Worm (Caenorhabditis elegans) whole organism, L3 larva: ENCODE measurements around the gene vab-1.

ENCODE experiments used
- R02D3.7 ChIP-seq: fragments of 150-350 bp; optimal IDR thresholded peaks from 2 replicates; lab custom pipeline; 2014; ENCODE audit warnings: missing biosample characterization, missing genetic modification characterization
- ZK546.5 ChIP-seq: sonication (generic microtip); optimal IDR thresholded peaks from 2 replicates; lab custom pipeline; 2017; ENCODE audit warnings: missing biosample characterization, missing genetic modification characterization
- aly-2 ChIP-seq: fragments of 150-350 bp; optimal IDR thresholded peaks from 2 replicates; lab custom pipeline; 2014; ENCODE audit warnings: missing biosample characterization, missing genetic modification characterization
- ama-1 ChIP-seq: fragments of 150-350 bp; optimal IDR thresholded peaks from 2 replicates; lab custom pipeline; 2018
- ceh-16 ChIP-seq: sonication (generic microtip); optimal IDR thresholded peaks from 2 replicates; lab custom pipeline; 2017; ENCODE audit warnings: missing biosample characterization, missing genetic modification characterization
- ceh-28 ChIP-seq: fragments of 150-350 bp; optimal IDR thresholded peaks from 2 replicates; lab custom pipeline; 2014; ENCODE audit warnings: missing biosample characterization, missing genetic modification reagents, missing genetic modification characterization
- ceh-82 ChIP-seq: fragments of 150-350 bp; optimal IDR thresholded peaks from 2 replicates; lab custom pipeline; 2014; ENCODE audit warnings: missing biosample characterization, missing genetic modification characterization
- ceh-9 ChIP-seq: sonication (generic microtip); optimal IDR thresholded peaks from 2 replicates; lab custom pipeline; 2018; ENCODE audit warnings: missing biosample characterization, missing genetic modification characterization
- daf-12 ChIP-seq: fragments of 150-350 bp; optimal IDR thresholded peaks from 2 replicates; lab custom pipeline; 2014; ENCODE audit warnings: missing biosample characterization, missing genetic modification reagents, missing genetic modification characterization
- egl-5 ChIP-seq: fragments of 150-350 bp; optimal IDR thresholded peaks from 2 replicates; lab custom pipeline; 2017; ENCODE audit warnings: missing biosample characterization, missing genetic modification reagents, missing genetic modification characterization, inconsistent platforms
- elt-1 ChIP-seq: fragments of 150-350 bp; optimal IDR thresholded peaks from 2 replicates; lab custom pipeline; 2014; ENCODE audit warnings: missing biosample characterization, missing genetic modification characterization
- elt-2 ChIP-seq: sonication (generic microtip); optimal IDR thresholded peaks from 2 replicates; lab custom pipeline; 2016; ENCODE audit warnings: missing genetic modification reagents, mild to moderate bottlenecking, missing genetic modification characterization, missing compliant biosample characterization
- elt-3 ChIP-seq, 3 experiments: fragments of 150-350 bp in 1 of 3; sonication (generic microtip) in 2 of 3; optimal IDR thresholded peaks; 2 replicates in 2 of 3; 4 replicates in 1 of 3; lab custom pipeline; 2014 to 2017; ENCODE audit warnings: missing biosample characterization in 3 of 3, missing genetic modification characterization in 3 of 3
- fkh-10 ChIP-seq: sonication (generic microtip); optimal IDR thresholded peaks from 2 replicates; lab custom pipeline; 2017; ENCODE audit warnings: missing biosample characterization, missing genetic modification reagents, missing genetic modification characterization
- fos-1 ChIP-seq: fragments of 150-350 bp; optimal IDR thresholded peaks from 2 replicates; lab custom pipeline; 2014; ENCODE audit warnings: missing biosample characterization, missing genetic modification characterization
- hmg-11 ChIP-seq: sonication (generic microtip); optimal IDR thresholded peaks from 2 replicates; lab custom pipeline; 2016; ENCODE audit warnings: missing genetic modification characterization, missing compliant biosample characterization
- jun-1 ChIP-seq: fragments of 150-350 bp; optimal IDR thresholded peaks from 2 replicates; lab custom pipeline; 2014; ENCODE audit warnings: missing biosample characterization, missing genetic modification reagents, missing genetic modification characterization
- lin-15B ChIP-seq: fragments of 150-350 bp; optimal IDR thresholded peaks from 2 replicates; lab custom pipeline; 2014; ENCODE audit warnings: missing biosample characterization, missing genetic modification characterization
- lin-39 ChIP-seq: fragments of 150-350 bp; optimal IDR thresholded peaks from 2 replicates; lab custom pipeline; 2018; ENCODE audit warnings: missing biosample characterization, missing genetic modification reagents, missing genetic modification characterization
- lsy-12 ChIP-seq: sonication (generic microtip); optimal IDR thresholded peaks from 2 replicates; lab custom pipeline; 2016; ENCODE audit warnings: mild to moderate bottlenecking, missing genetic modification characterization, missing compliant biosample characterization
- mdl-1 ChIP-seq: fragments of 150-350 bp; optimal IDR thresholded peaks from 2 replicates; lab custom pipeline; 2014; ENCODE audit warnings: missing biosample characterization, missing genetic modification characterization
- mml-1 ChIP-seq: fragments of 150-350 bp; sonication (generic microtip); optimal IDR thresholded peaks from 3 replicates; lab custom pipeline; 2014; ENCODE audit warnings: missing biosample characterization, missing genetic modification characterization
- nfya-1 ChIP-seq: sonication (generic microtip); optimal IDR thresholded peaks from 2 replicates; lab custom pipeline; 2017; ENCODE audit warnings: missing genetic modification characterization, mild to moderate bottlenecking, missing compliant biosample characterization, antibody characterized with exemption, moderate library complexity; ENCODE audit not compliant: insufficient read depth
- nhr-11 ChIP-seq: fragments of 150-350 bp; optimal IDR thresholded peaks from 2 replicates; lab custom pipeline; 2014; ENCODE audit warnings: missing biosample characterization, missing genetic modification characterization
- nhr-12 ChIP-seq: fragments of 150-350 bp; optimal IDR thresholded peaks from 2 replicates; lab custom pipeline; 2014; ENCODE audit warnings: missing biosample characterization, missing genetic modification characterization
- nhr-23 ChIP-seq: fragments of 150-350 bp; optimal IDR thresholded peaks from 2 replicates; lab custom pipeline; 2014; ENCODE audit warnings: missing biosample characterization, missing genetic modification reagents, missing genetic modification characterization
- nhr-237 ChIP-seq: fragments of 150-350 bp; optimal IDR thresholded peaks from 2 replicates; lab custom pipeline; 2014; ENCODE audit warnings: missing biosample characterization, missing genetic modification characterization
- nhr-25 ChIP-seq: sonication (generic microtip); optimal IDR thresholded peaks from 2 replicates; lab custom pipeline; 2017; ENCODE audit warnings: missing biosample characterization, missing genetic modification characterization
- nhr-43 ChIP-seq: sonication (generic microtip); optimal IDR thresholded peaks from 2 replicates; lab custom pipeline; 2016; ENCODE audit warnings: mild to moderate bottlenecking, missing genetic modification characterization, missing compliant biosample characterization; ENCODE audit not compliant: poor library complexity, severe bottlenecking
- nhr-67 ChIP-seq: fragments of 150-350 bp; optimal IDR thresholded peaks from 2 replicates; lab custom pipeline; 2014; ENCODE audit warnings: missing biosample characterization, missing genetic modification characterization
- nhr-76 ChIP-seq: fragments of 150-350 bp; sonication (generic microtip); optimal IDR thresholded peaks from 5 replicates; lab custom pipeline; 2014; ENCODE audit warnings: missing biosample characterization, missing genetic modification characterization
- nhr-77 ChIP-seq: fragments of 150-350 bp; optimal IDR thresholded peaks from 2 replicates; lab custom pipeline; 2014; ENCODE audit warnings: missing biosample characterization, missing genetic modification characterization
- pha-4 ChIP-seq: fragments of 150-350 bp; optimal IDR thresholded peaks from 2 replicates; lab custom pipeline; 2014; ENCODE audit warnings: missing biosample characterization, missing genetic modification reagents, missing genetic modification characterization
- pqm-1 ChIP-seq: fragments of 150-350 bp; optimal IDR thresholded peaks from 2 replicates; lab custom pipeline; 2017; ENCODE audit warnings: missing biosample characterization, missing genetic modification characterization, inconsistent platforms
- skn-1 ChIP-seq: fragments of 150-350 bp; optimal IDR thresholded peaks from 2 replicates; lab custom pipeline; 2014; ENCODE audit warnings: missing biosample characterization, missing genetic modification characterization
- snpc-4 ChIP-seq: fragments of 150-350 bp; optimal IDR thresholded peaks from 2 replicates; lab custom pipeline; 2014; ENCODE audit warnings: missing biosample characterization, missing genetic modification characterization
- unc-62 ChIP-seq: fragments of 150-350 bp; sonication (generic microtip); optimal IDR thresholded peaks from 4 replicates; lab custom pipeline; 2014; ENCODE audit warnings: missing biosample characterization, missing genetic modification reagents, missing genetic modification characterization
- zag-1 ChIP-seq: fragments of 150-350 bp; optimal IDR thresholded peaks from 2 replicates; lab custom pipeline; 2014; ENCODE audit warnings: missing biosample characterization, missing genetic modification characterization
- ztf-11 ChIP-seq: fragments of 150-350 bp; optimal IDR thresholded peaks from 2 replicates; lab custom pipeline; 2014; ENCODE audit warnings: missing biosample characterization, missing genetic modification characterization
- ztf-4 ChIP-seq: fragments of 150-350 bp; optimal IDR thresholded peaks from 2 replicates; lab custom pipeline; 2014; ENCODE audit warnings: missing biosample characterization, missing genetic modification characterization

Gene vab-1

ce11 chrII:4600818-4601217 lies 29.0 kb downstream of the vab-1 start:
- TF ChIP-seq nfya-1 (peak; percentile 88), lsy-12 (no peak), nhr-25 (tag; lab: Kevin White, UChicago) (no peak)
- TF ChIP-seq, all 47 proteins: peak for 1

- TF ChIP-seq nhr-77 (tag; lab: Kevin White, UChicago), result no peak
- no peak for TF ChIP-seq nhr-237 (tag; lab: Kevin White, UChicago)
- no peak for TF ChIP-seq R02D3.7 (tag; lab: Kevin White, UChicago)
- TF ChIP-seq daf-12 (tag; lab: Kevin White, UChicago), result no peak
- TF ChIP-seq nhr-67 (tag; lab: Kevin White, UChicago), result no peak
- no peak for TF ChIP-seq ama-1 (lab: Kevin White, UChicago)
- TF ChIP-seq ZK546.5 (tag; lab: Kevin White, UChicago), result no peak
- no peak for TF ChIP-seq zag-1 (tag; lab: Kevin White, UChicago)
- no peak for TF ChIP-seq ceh-28 (tag; lab: Kevin White, UChicago)
- TF ChIP-seq, all 47 proteins: peak for 0
Measured at ce11 chrII:4601256-4601655, 29.5 kb downstream of the vab-1 start, which contains the start of gene ipla-1. Gene ipla-1, minus strand, starts transcription at chrII:4601356.

ce11 chrII:4602533-4602932 lies 30.7 kb downstream of the vab-1 start, which contains the start of gene coa-3:
Gene coa-3, minus strand, starts transcription at chrII:4602633.
- TF ChIP-seq daf-12 (tag; lab: Kevin White, UChicago) (no peak), pqm-1 (tag; lab: Kevin White, UChicago) (no peak), nhr-77 (tag; lab: Kevin White, UChicago) (no peak)

- peak; percentile 18 for TF ChIP-seq lin-39 (tag; lab: Kevin White, UChicago)
- TF ChIP-seq fkh-10 (GFP tag; lab: Kevin White, UChicago), result no peak
- peak; percentile 81 for TF ChIP-seq snpc-4 (tag; lab: Kevin White, UChicago)
- TF ChIP-seq nfya-1, result peak; percentile 73
- peak; percentile 60 for TF ChIP-seq nhr-25 (tag; lab: Kevin White, UChicago)
- TF ChIP-seq pha-4 (tag; lab: Kevin White, UChicago), result peak; percentile 72
- peak; percentile 62 for TF ChIP-seq pqm-1 (tag; lab: Kevin White, UChicago)
- no peak for TF ChIP-seq ztf-11 (tag; lab: Kevin White, UChicago)
- peak; percentile 60 for TF ChIP-seq elt-2 (tag; lab: Kevin White, UChicago)
- no peak for TF ChIP-seq ama-1 (lab: Kevin White, UChicago)
- TF ChIP-seq egl-5 (tag; lab: Kevin White, UChicago), result peak; percentile 56
- TF ChIP-seq jun-1 (tag; lab: Kevin White, UChicago), result peak; percentile 27
- peak; percentile 43 for TF ChIP-seq skn-1
- TF ChIP-seq R02D3.7 (tag; lab: Kevin White, UChicago), result peak; percentile 41
- TF ChIP-seq nhr-23 (tag; lab: Kevin White, UChicago), result peak; percentile 74
- TF ChIP-seq nhr-43 (tag; lab: Kevin White, UChicago), result peak; percentile 92
- peak; percentile 89 for TF ChIP-seq lin-15B (tag; lab: Kevin White, UChicago)
- TF ChIP-seq elt-1 (tag; lab: Kevin White, UChicago), result no peak
- TF ChIP-seq lsy-12, result peak; percentile 88
- peak; percentile 36 for TF ChIP-seq hmg-11 (tag; lab: Kevin White, UChicago)
- peak; percentile 13 for TF ChIP-seq ceh-28 (tag; lab: Kevin White, UChicago)
- TF ChIP-seq ceh-16 (tag; lab: Kevin White, UChicago), result no peak
- no peak for TF ChIP-seq aly-2 (tag; lab: Kevin White, UChicago)
- TF ChIP-seq mml-1 (tag; lab: Kevin White, UChicago), result no peak
- TF ChIP-seq, all 47 proteins: peak for 17
Measured at ce11 chrII:4603035-4603434, 31.2 kb downstream of the vab-1 start, which contains the start of gene F35D11.4. Gene F35D11.4, plus strand, starts transcription at chrII:4603427.

- TF ChIP-seq lsy-12, result no peak
- no peak for TF ChIP-seq nhr-11 (tag; lab: Kevin White, UChicago)
- no peak for TF ChIP-seq nhr-77 (tag; lab: Kevin White, UChicago)
- no peak for TF ChIP-seq hmg-11 (tag; lab: Kevin White, UChicago)
- no peak for TF ChIP-seq ceh-82 (tag; lab: Kevin White, UChicago)
- TF ChIP-seq ztf-4 (tag; lab: Kevin White, UChicago), result no peak
- TF ChIP-seq nhr-12 (tag; lab: Kevin White, UChicago), result no peak
- no peak for TF ChIP-seq lin-15B (tag; lab: Kevin White, UChicago)
- TF ChIP-seq unc-62 (GFP tag; lab: Kevin White, UChicago), result no peak
- TF ChIP-seq jun-1 (tag; lab: Kevin White, UChicago), result peak; percentile 50
- TF ChIP-seq mdl-1 (tag; lab: Kevin White, UChicago), result no peak
- TF ChIP-seq daf-12 (tag; lab: Kevin White, UChicago), result no peak
- peak; percentile 31 for TF ChIP-seq ceh-28 (tag; lab: Kevin White, UChicago)
- peak; percentile 93 for TF ChIP-seq elt-2 (tag; lab: Kevin White, UChicago)
- TF ChIP-seq elt-3 (tag; optimal IDR thresholded peaks at IDR 0.05; lab: Kevin White, UChicago), result no peak
- no peak for TF ChIP-seq nhr-76 (tag; lab: Kevin White, UChicago)
- TF ChIP-seq fkh-10 (GFP tag; lab: Kevin White, UChicago), result no peak
- TF ChIP-seq ceh-9 (tag; lab: Kevin White, UChicago), result no peak
- TF ChIP-seq nhr-237 (tag; lab: Kevin White, UChicago), result no peak
- no peak for TF ChIP-seq fos-1
- peak; percentile 54 for TF ChIP-seq pha-4 (tag; lab: Kevin White, UChicago)
- TF ChIP-seq pqm-1 (tag; lab: Kevin White, UChicago), result peak; percentile 97
- no peak for TF ChIP-seq nhr-23 (tag; lab: Kevin White, UChicago)
- TF ChIP-seq nhr-43 (tag; lab: Kevin White, UChicago), result no peak
Measured at ce11 chrII:4604149-4604548, 32.3 kb downstream of the vab-1 start.
